Fruit fly (Drosophila melanogaster) whole organism, prepupa: Measurements from ENCODE around the gene Pax.

Experiments used
- CG3032 ChIP-seq: fragments of 200-800 bp; optimal IDR thresholded peaks from 2 replicates; lab custom pipeline; 2019; ENCODE audit warnings: missing biosample characterization, mild to moderate bottlenecking, missing genetic modification characterization, moderate library complexity
- CG6276 ChIP-seq: fragments of 200-800 bp; sonication (Bioruptor generic); optimal IDR thresholded peaks from 2 replicates; lab custom pipeline; 2017; ENCODE audit warnings: missing biosample characterization, mild to moderate bottlenecking, missing genetic modification characterization
- Eip93F ChIP-seq: fragments of 200-800 bp; sonication (Bioruptor generic); optimal IDR thresholded peaks from 2 replicates; lab custom pipeline; 2016; ENCODE audit warnings: missing biosample characterization, mild to moderate bottlenecking, missing genetic modification characterization
- OdsH ChIP-seq: fragments of 200-800 bp; sonication (Bioruptor generic); optimal IDR thresholded peaks from 3 replicates; lab custom pipeline; 2016; ENCODE audit warnings: missing biosample characterization, missing genetic modification characterization
- lz ChIP-seq: fragments of 200-800 bp; sonication (Bioruptor generic); optimal IDR thresholded peaks from 3 replicates; lab custom pipeline; 2016; ENCODE audit warnings: missing biosample characterization, missing genetic modification characterization

DNA sequence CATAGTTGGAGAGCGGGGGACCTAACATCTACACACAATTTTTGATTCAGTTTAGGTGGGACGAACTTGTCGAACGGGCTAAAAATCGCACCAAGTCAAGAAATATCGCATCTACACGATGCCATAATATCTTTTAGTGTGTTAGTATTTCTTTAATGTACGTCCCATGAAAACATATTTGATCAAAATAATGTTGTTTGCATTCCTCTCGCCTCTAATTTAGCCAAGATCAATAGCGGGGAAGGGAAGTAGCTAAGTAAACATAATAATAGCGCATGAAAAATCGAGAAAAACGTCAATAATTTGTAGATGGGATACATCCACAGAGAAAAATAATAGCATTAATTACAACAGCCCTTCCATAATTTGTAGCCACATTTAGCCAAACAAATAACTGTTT, 14.4 kb downstream of the Pax start:
- no peak for TF ChIP-seq Eip93F
- TF ChIP-seq CG3032 (tag; lab: Kevin White, UChicago) = no peak
- TF ChIP-seq OdsH = no peak
- no peak for TF ChIP-seq CG6276 (GFP tag; lab: Kevin White, UChicago)
- no peak for TF ChIP-seq lz (GFP tag; lab: Kevin White, UChicago)
